Worm (Caenorhabditis elegans) whole organism, L4 larva: ENCODE measurements around the gene F01D4.8.

Experiments used
- aly-2 ChIP-seq: sonication (generic microtip); optimal IDR thresholded peaks from 2 replicates; lab custom pipeline; 2018; ENCODE audit warnings: missing biosample characterization, missing genetic modification characterization
- ama-1 ChIP-seq: fragments of 150-350 bp; optimal IDR thresholded peaks from 2 replicates; lab custom pipeline; 2014; ENCODE audit warnings: inconsistent platforms, mixed read lengths
- ces-1 ChIP-seq: fragments of 150-350 bp; sonication (generic microtip); optimal IDR thresholded peaks from 4 replicates; lab custom pipeline; 2014; ENCODE audit warnings: missing biosample characterization, missing genetic modification reagents, missing genetic modification characterization
- hlh-30 ChIP-seq: sonication (generic microtip); optimal IDR thresholded peaks from 2 replicates; lab custom pipeline; 2017; ENCODE audit warnings: antibody characterized with exemption, mild to moderate bottlenecking, missing genetic modification characterization, missing compliant biosample characterization; ENCODE audit not compliant: insufficient read depth
- lin-15B ChIP-seq: fragments of 150-350 bp; sonication (generic microtip); optimal IDR thresholded peaks from 3 replicates; lab custom pipeline; 2014; ENCODE audit warnings: missing biosample characterization, missing genetic modification characterization
- nhr-11 ChIP-seq: fragments of 150-350 bp; optimal IDR thresholded peaks from 2 replicates; lab custom pipeline; 2014; ENCODE audit warnings: missing biosample characterization, missing genetic modification characterization
- nhr-77 ChIP-seq: fragments of 150-350 bp; optimal IDR thresholded peaks from 2 replicates; lab custom pipeline; 2014; ENCODE audit warnings: missing biosample characterization, missing genetic modification characterization
- snpc-4 ChIP-seq: fragments of 150-350 bp; optimal IDR thresholded peaks from 2 replicates; lab custom pipeline; 2014; ENCODE audit warnings: missing biosample characterization, missing genetic modification characterization
- unc-39 ChIP-seq: sonication (generic microtip); optimal IDR thresholded peaks from 2 replicates; lab custom pipeline; 2017; ENCODE audit warnings: missing biosample characterization, missing genetic modification characterization

DNA sequence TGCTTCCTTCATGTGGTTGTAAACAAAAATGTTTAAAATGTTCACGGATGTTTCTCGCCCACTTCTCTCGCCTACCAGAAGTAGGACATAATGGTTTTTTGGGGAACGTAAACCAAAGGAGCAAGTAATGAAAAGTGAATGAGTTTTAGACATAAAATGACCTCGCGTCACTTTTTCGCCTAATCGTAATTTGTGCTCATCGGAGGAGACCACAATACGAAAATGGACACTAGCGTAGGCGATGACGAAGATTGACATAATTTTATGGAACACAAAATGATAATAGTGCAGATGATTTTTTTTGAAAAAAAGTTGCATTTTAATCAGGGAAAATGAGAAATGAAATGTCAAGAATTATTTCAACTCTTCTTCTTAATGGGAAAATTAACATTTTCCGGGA is 15.8 kb upstream of the F01D4.8 start:
- no peak for TF ChIP-seq nhr-77
- no peak for TF ChIP-seq ama-1
- TF ChIP-seq ces-1 (GFP tag; lab: Kevin White, UChicago), result no peak
- no peak for TF ChIP-seq hlh-30 (tag; lab: Kevin White, UChicago)
- TF ChIP-seq unc-39 (tag; lab: Kevin White, UChicago), result no peak
- TF ChIP-seq lin-15B (tag; lab: Kevin White, UChicago), result no peak
- no peak for TF ChIP-seq aly-2 (tag; lab: Kevin White, UChicago)
- no peak for TF ChIP-seq nhr-11 (tag; lab: Kevin White, UChicago)
- TF ChIP-seq snpc-4 (tag; lab: Kevin White, UChicago), result no peak
